Worm (Caenorhabditis elegans): ENCODE measurements around the gene Y81G3A.6.
"Not testable (repeated sequence)": the region's sequence is repeated elsewhere in the genome, so short reads cannot be mapped to it uniquely, and the experiment has no call there.

Y81G3A.6 gene

DNA sequence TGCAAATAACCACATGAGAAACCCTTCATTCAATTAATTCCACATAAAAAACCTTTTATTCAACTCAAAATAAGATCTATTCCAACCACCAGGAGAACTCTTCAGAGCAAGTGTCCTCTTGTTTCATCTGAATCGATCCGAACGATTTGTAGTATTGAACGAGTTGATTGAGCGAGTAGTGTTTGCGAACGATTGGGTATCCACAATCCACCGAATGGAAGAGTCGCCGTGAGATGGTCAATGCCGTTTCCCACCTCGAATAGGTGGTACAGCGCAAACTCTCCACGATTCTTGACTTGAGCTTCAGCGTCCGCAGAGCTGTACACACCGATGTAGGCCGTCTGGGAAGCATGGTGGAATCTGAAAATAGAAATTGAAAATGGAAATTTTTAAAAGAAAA is at the start of gene Y81G3A.6:
Gene Y81G3A.6, minus strand, starts transcription at position 101 of the 400 bp plus-strand sequence.
- TF ChIP-seq ztf-7 (tag; optimal IDR thresholded peaks at IDR 0.05); dmd-9 (GFP tag; IDR thresholded peaks at IDR 0.05); ceh-44 (GFP tag; IDR thresholded peaks at IDR 0.05): not testable (repeated sequence)

DNA sequence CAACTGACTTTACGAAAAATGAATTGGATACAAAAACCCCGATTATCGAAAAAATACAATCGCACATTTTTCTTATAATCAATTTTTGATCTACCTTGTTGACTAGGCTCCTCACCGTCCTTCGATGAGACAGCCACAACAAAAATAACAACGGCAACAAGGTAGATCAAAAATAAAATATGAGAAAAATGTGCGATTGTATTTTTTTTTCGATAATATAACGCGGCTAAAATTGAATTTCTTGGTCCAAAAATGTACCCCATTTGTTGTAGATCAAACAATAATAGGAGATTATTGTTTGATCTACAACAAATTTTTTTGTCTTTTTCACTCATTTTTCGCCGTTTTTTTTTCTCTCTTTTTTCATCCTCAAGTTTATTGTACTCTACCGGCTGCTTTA is 48.3 kb upstream of the Y81G3A.6 start:
- TF ChIP-seq ceh-62 (tag; optimal IDR thresholded peaks at IDR 0.05) (no peak), daf-8 (GFP tag; IDR thresholded peaks at IDR 0.05) (no peak), arid-1 (GFP tag; conservative IDR thresholded peaks at IDR 0.05) (no peak), F10B5.3 (tag; optimal IDR thresholded peaks at IDR 0.05) (no peak), daf-12 (tag; optimal IDR thresholded peaks at IDR 0.05) (no peak), nhr-6 (tag; optimal IDR thresholded peaks at IDR 0.05) (no peak), Y48G9A.11 (GFP tag; IDR thresholded peaks at IDR 0.05) (no peak), F49E8.2 (tag; optimal IDR thresholded peaks at IDR 0.05; ENCODE audit: borderline replicate concordance) (no peak), zfp-2 (tag; optimal IDR thresholded peaks at IDR 0.05) (no peak)

DNA sequence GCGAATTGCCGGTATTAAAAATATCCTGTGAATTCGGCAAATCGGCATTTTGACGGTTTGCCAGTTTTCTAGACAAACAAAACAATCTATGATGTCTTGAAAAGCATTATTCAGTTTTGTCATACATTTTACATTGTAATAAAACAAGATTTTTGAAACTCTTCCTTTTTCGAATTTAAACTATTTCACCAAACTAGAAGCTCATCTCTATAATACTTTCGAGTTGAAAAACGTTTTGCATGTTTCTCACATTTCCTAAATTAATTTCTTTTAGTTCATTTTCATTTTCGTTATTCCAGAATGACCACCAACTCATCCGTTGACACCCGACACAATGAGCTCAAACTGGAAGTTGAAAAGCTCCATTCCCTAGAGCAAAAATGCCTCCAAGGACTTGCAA is 47.3 kb upstream of the Y81G3A.6 start, which contains the start of gene F29C12.6:
Gene F29C12.6, plus strand, starts transcription at position 301 of the 400 bp plus-strand sequence.
- no peak for TF ChIP-seq dmd-6 (GFP tag; IDR thresholded peaks at IDR 0.05)
- no peak for TF ChIP-seq gei-8 (GFP tag; optimal IDR thresholded peaks at IDR 0.05)
- no peak for TF ChIP-seq aly-2 (tag; optimal IDR thresholded peaks at IDR 0.05)
- TF ChIP-seq spr-1 (tag; optimal IDR thresholded peaks at IDR 0.05) = no peak
- TF ChIP-seq lir-3 (tag; optimal IDR thresholded peaks at IDR 0.05) = no peak
- TF ChIP-seq hlh-30 (tag; optimal IDR thresholded peaks at IDR 0.05; ENCODE audit: insufficient read depth) = no peak
- TF ChIP-seq cey-2 (tag; optimal IDR thresholded peaks at IDR 0.05; ENCODE audit: borderline replicate concordance, insufficient read depth) = no peak
- no peak for TF ChIP-seq lim-7 (GFP tag; IDR thresholded peaks at IDR 0.05)
- TF ChIP-seq daf-8 (GFP tag; IDR thresholded peaks at IDR 0.05) = no peak
- no peak for TF ChIP-seq Y105C5A.15 (GFP tag; IDR thresholded peaks at IDR 0.05)
- TF ChIP-seq ceh-20 (GFP tag; IDR thresholded peaks at IDR 0.05) = no peak
- TF ChIP-seq egl-27 (tag; optimal IDR thresholded peaks at IDR 0.05) = no peak
- TF ChIP-seq fkh-10 (GFP tag; optimal IDR thresholded peaks at IDR 0.05) = no peak
- no peak for TF ChIP-seq duxl-1 (tag; optimal IDR thresholded peaks at IDR 0.05; ENCODE audit: poor library complexity)
- TF ChIP-seq mdl-1 (tag; optimal IDR thresholded peaks at IDR 0.05) = no peak
- TF ChIP-seq unc-62 (GFP tag; optimal IDR thresholded peaks at IDR 0.05 in 1 of 2) = no peak
- TF ChIP-seq unc-62 (tag; optimal IDR thresholded peaks at IDR 0.05) = no peak
- TF ChIP-seq zip-2 (tag; optimal IDR thresholded peaks at IDR 0.05) = no peak
- TF ChIP-seq nhr-237 (tag; optimal IDR thresholded peaks at IDR 0.05) = no peak
- TF ChIP-seq nhr-25 (tag; optimal IDR thresholded peaks at IDR 0.05; ENCODE audit: borderline replicate concordance, insufficient read depth) = no peak

DNA sequence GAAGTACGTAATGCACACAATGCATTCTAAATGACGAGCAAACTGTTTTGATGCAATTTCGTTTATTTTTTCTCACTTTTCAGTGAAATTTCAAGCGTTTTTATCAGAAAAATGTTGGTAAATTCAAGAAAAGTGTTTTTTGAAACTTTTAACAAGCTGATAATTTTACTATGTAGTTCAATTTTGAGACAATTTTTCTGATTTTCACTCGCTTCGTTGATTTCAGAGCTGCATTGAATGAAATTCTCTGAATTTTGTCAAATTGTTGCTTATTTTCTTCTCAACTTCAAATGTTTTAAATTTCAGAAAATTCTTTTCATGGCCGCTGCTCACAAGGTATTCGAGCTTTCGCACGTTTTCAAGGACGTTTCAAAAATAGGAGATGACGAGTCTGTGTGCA is 40.4 kb upstream of the Y81G3A.6 start, which contains the start of gene bath-45:
Gene bath-45, plus strand, starts transcription at position 301 of the 400 bp plus-strand sequence.
- no peak for TF ChIP-seq tag-97 (GFP tag; IDR thresholded peaks at IDR 0.05)
- no peak for TF ChIP-seq egl-27 (tag; optimal IDR thresholded peaks at IDR 0.05)
- TF ChIP-seq madf-5 (GFP tag; IDR thresholded peaks at IDR 0.05) = no peak
- TF ChIP-seq nhr-42 (GFP tag; IDR thresholded peaks at IDR 0.05) = no peak
- TF ChIP-seq Y105C5A.15 (GFP tag; IDR thresholded peaks at IDR 0.05) = no peak
- TF ChIP-seq pqm-1 (tag; optimal IDR thresholded peaks at IDR 0.05) = no peak
- no peak for TF ChIP-seq snpc-4 (tag; optimal IDR thresholded peaks at IDR 0.05)
- no peak for TF ChIP-seq lin-39 (tag; optimal IDR thresholded peaks at IDR 0.05)
- no peak for TF ChIP-seq php-3 (GFP tag; IDR thresholded peaks at IDR 0.05)
- TF ChIP-seq lim-7 (GFP tag; IDR thresholded peaks at IDR 0.05) = no peak
- TF ChIP-seq nhr-25 (tag; optimal IDR thresholded peaks at IDR 0.05; ENCODE audit: borderline replicate concordance, insufficient read depth) = no peak
- TF ChIP-seq egl-43 (GFP tag; IDR thresholded peaks at IDR 0.05) = no peak
- TF ChIP-seq dve-1 (tag; optimal IDR thresholded peaks at IDR 0.05; ENCODE audit: insufficient read depth) = no peak
- no peak for TF ChIP-seq duxl-1 (tag; optimal IDR thresholded peaks at IDR 0.05; ENCODE audit: poor library complexity)
- no peak for TF ChIP-seq nhr-41 (GFP tag; IDR thresholded peaks at IDR 0.05)
- no peak for TF ChIP-seq ama-1 (optimal IDR thresholded peaks at IDR 0.05)
